Fruit fly (Drosophila melanogaster) Kc167 (cell line): ENCODE data around the gene CG4942.

ENCODE experiments used
- h ChIP-seq: fragments of >200 bp; optimal IDR thresholded peaks from 3 replicates; lab custom pipeline; 2018; ENCODE audit warnings: missing external identifiers
- ttk ChIP-seq: sonication (Bioruptor generic); optimal IDR thresholded peaks from 2 replicates; lab custom pipeline; 2017; ENCODE audit warnings: missing external identifiers

- TF ChIP-seq ttk (lab: Kevin White, UChicago) (no peak), h (lab: Kevin White, UChicago) (no peak)
These were observed 709 bp upstream of the CG4942 start for dm6 chr3L:9072062-9072730.
